Worm (Caenorhabditis elegans): ENCODE measurements around the gene flp-13.

flp-13 gene

ce11 chrIV:7731960-7732359, 33.7 kb upstream of the flp-13 start, which contains the start of the genes C50F7.9 and C50F7.3:
Gene C50F7.9, minus strand, starts transcription at chrIV:7732060.
Gene C50F7.3, plus strand, starts transcription at chrIV:7732329.
- no peak for TF ChIP-seq ztf-11 (tag; optimal IDR thresholded peaks at IDR 0.05)
- TF ChIP-seq nhr-12 (tag; optimal IDR thresholded peaks at IDR 0.05) = no peak
- no peak for TF ChIP-seq flh-1 (GFP tag; optimal IDR thresholded peaks at IDR 0.05)
- no peak for TF ChIP-seq mab-5 (tag; optimal IDR thresholded peaks at IDR 0.05)
- TF ChIP-seq ceh-43 (GFP tag; optimal IDR thresholded peaks at IDR 0.05) = no peak
- no peak for TF ChIP-seq zip-8 (tag; optimal IDR thresholded peaks at IDR 0.05)
- no peak for TF ChIP-seq sem-2 (GFP tag; optimal IDR thresholded peaks at IDR 0.05)
- TF ChIP-seq mep-1 (tag; optimal IDR thresholded peaks at IDR 0.05) = no peak
- no peak for TF ChIP-seq nhr-28 (tag; optimal IDR thresholded peaks at IDR 0.05)
- TF ChIP-seq ceh-83 (GFP tag; optimal IDR thresholded peaks at IDR 0.05) = no peak
- no peak for TF ChIP-seq sptf-1 (tag; optimal IDR thresholded peaks at IDR 0.05)
- TF ChIP-seq blmp-1 (tag; optimal IDR thresholded peaks at IDR 0.05) = no peak
- TF ChIP-seq drap-1 (GFP tag; optimal IDR thresholded peaks at IDR 0.05) = no peak

- TF ChIP-seq mab-5 (tag; optimal IDR thresholded peaks at IDR 0.05) (no peak), ces-1 (GFP tag; optimal IDR thresholded peaks at IDR 0.05) (peak; percentile 2)
Measured at ce11 chrIV:7728402-7728963, 30.3 kb upstream of the flp-13 start, which contains the start of gene sucg-1. Gene sucg-1, plus strand, starts transcription at chrIV:7728913.

ce11 chrIV:7727258-7727657, 29.0 kb upstream of the flp-13 start:
- TF ChIP-seq nhr-28 (tag; optimal IDR thresholded peaks at IDR 0.05) (no peak), ceh-83 (GFP tag; optimal IDR thresholded peaks at IDR 0.05) (no peak), unc-120 (tag; optimal IDR thresholded peaks at IDR 0.05; ENCODE audit: poor library complexity, severe bottlenecking) (no peak), nhr-76 (tag; optimal IDR thresholded peaks at IDR 0.05) (no peak), nhr-2 (tag; optimal IDR thresholded peaks at IDR 0.05) (no peak), elt-3 (tag; optimal IDR thresholded peaks at IDR 0.05) (no peak), sptf-1 (tag; optimal IDR thresholded peaks at IDR 0.05) (no peak), ztf-11 (tag; optimal IDR thresholded peaks at IDR 0.05) (no peak), hlh-1 (tag; optimal IDR thresholded peaks at IDR 0.05) (no peak), snpc-4 (tag; optimal IDR thresholded peaks at IDR 0.05) (no peak), pha-4 (tag; optimal IDR thresholded peaks at IDR 0.05) (no peak), blmp-1 (tag; optimal IDR thresholded peaks at IDR 0.05) (no peak), ceh-43 (GFP tag; optimal IDR thresholded peaks at IDR 0.05) (no peak), unc-39 (tag; optimal IDR thresholded peaks at IDR 0.05) (no peak), mab-5 (tag; optimal IDR thresholded peaks at IDR 0.05) (no peak), elt-1 (tag; optimal IDR thresholded peaks at IDR 0.05; ENCODE audit: borderline replicate concordance, insufficient read depth) (no peak), mep-1 (tag; optimal IDR thresholded peaks at IDR 0.05) (no peak), unc-62 (GFP tag; optimal IDR thresholded peaks at IDR 0.05) (no peak)

ce11 chrIV:7726325-7726724, 28.1 kb upstream of the flp-13 start, which contains the start of gene C50F7.5:
Gene C50F7.5, plus strand, starts transcription at chrIV:7726719.
- TF ChIP-seq zip-8 (tag; optimal IDR thresholded peaks at IDR 0.05) (no peak), nhr-2 (tag; optimal IDR thresholded peaks at IDR 0.05) (no peak), unc-39 (tag; optimal IDR thresholded peaks at IDR 0.05) (no peak), ceh-39 (tag; optimal IDR thresholded peaks at IDR 0.05) (no peak)

ce11 chrIV:7724912-7725311, 26.7 kb upstream of the flp-13 start:
- no peak for TF ChIP-seq flh-1 (GFP tag; optimal IDR thresholded peaks at IDR 0.05)
- no peak for TF ChIP-seq unc-120 (tag; optimal IDR thresholded peaks at IDR 0.05; ENCODE audit: poor library complexity, severe bottlenecking)
- no peak for TF ChIP-seq cnd-1 (tag; optimal IDR thresholded peaks at IDR 0.05)

- TF ChIP-seq unc-62 (GFP tag; optimal IDR thresholded peaks at IDR 0.05) (peak; percentile 95), mab-5 (tag; optimal IDR thresholded peaks at IDR 0.05) (peak; percentile 5), ztf-11 (tag; optimal IDR thresholded peaks at IDR 0.05) (no peak), lin-13 (tag; optimal IDR thresholded peaks at IDR 0.05) (no peak)
Measured at ce11 chrIV:7723555-7723954, 25.3 kb upstream of the flp-13 start.

ce11 chrIV:7722806-7723205, 24.6 kb upstream of the flp-13 start, which contains the start of gene C50F7.6:
Gene C50F7.6, minus strand, starts transcription at chrIV:7723199.
- no peak for TF ChIP-seq unc-39 (tag; optimal IDR thresholded peaks at IDR 0.05)
- TF ChIP-seq nhr-12 (tag; optimal IDR thresholded peaks at IDR 0.05) = no peak
- TF ChIP-seq sem-2 (GFP tag; optimal IDR thresholded peaks at IDR 0.05) = no peak
- no peak for TF ChIP-seq hlh-1 (tag; optimal IDR thresholded peaks at IDR 0.05)
- no peak for TF ChIP-seq sptf-1 (tag; optimal IDR thresholded peaks at IDR 0.05)
- TF ChIP-seq snpc-4 (tag; optimal IDR thresholded peaks at IDR 0.05) = no peak
- TF ChIP-seq bed-3 (GFP tag; optimal IDR thresholded peaks at IDR 0.05) = no peak
- TF ChIP-seq blmp-1 (tag; optimal IDR thresholded peaks at IDR 0.05) = no peak
